Worm (Caenorhabditis elegans): ENCODE results near the gene col-36.

col-36 gene

DNA sequence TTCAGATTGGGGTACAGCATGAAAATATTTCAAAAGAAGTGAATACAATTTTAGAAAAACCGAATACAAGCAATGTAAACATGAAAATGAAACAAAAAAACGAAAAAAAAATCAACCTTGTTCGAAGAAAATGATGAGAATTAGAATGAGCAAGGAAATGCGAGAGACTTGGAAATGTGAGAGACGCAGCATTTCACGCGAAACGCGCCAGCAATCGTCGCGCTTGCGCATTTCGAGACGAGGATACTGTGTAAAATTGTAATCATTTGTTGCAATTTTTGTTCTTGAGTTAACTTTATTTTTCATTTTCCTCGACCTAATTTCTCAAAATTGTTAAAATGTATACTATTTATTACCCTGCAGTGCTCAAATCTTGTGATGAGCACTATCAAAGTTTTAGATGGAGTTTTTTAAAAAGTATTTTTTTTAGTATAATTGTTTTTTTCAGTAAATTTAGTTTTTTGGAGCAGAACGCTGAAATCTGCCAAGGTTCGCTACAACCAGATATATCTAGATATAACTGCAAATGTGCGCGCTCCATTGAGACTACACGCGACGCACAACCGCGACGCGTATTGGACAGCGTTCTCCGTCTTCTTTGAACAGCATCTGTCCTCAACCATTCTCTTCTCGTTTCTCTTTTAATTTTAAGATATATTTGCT lies 16.5 kb downstream of the col-36 start, which contains the start of gene fust-1 (continued):
- TF ChIP-seq attf-4 (tag; optimal IDR thresholded peaks at IDR 0.05) = no peak
- TF ChIP-seq nhr-237 (tag; optimal IDR thresholded peaks at IDR 0.05) = no peak
- TF ChIP-seq nhr-25 (tag; optimal IDR thresholded peaks at IDR 0.05; ENCODE audit: borderline replicate concordance, insufficient read depth) = peak; percentile 93
- peak; percentile 94 for TF ChIP-seq lin-13 (GFP tag; optimal IDR thresholded peaks at IDR 0.05)
- peak; percentile 78 for TF ChIP-seq snpc-1.2 (GFP tag; IDR thresholded peaks at IDR 0.05)
- TF ChIP-seq ceh-82 (tag; optimal IDR thresholded peaks at IDR 0.05) = no peak
- peak; percentile 90 for TF ChIP-seq nhr-48 (tag; optimal IDR thresholded peaks at IDR 0.05)
- peak; percentile 98 for TF ChIP-seq aha-1 (tag)
- peak; percentile 96 for TF ChIP-seq arid-1 (GFP tag; conservative IDR thresholded peaks at IDR 0.05)
- TF ChIP-seq aly-2 (tag; optimal IDR thresholded peaks at IDR 0.05) = no peak
- peak; percentile 16 for TF ChIP-seq ceh-32 (tag; optimal IDR thresholded peaks at IDR 0.05; ENCODE audit: poor library complexity)
- TF ChIP-seq mxl-3 (GFP tag; optimal IDR thresholded peaks at IDR 0.05) = peak; percentile 77
- TF ChIP-seq nhr-76 (tag; optimal IDR thresholded peaks at IDR 0.05) = peak; percentile 71
- peak; percentile 91 for TF ChIP-seq Y48G9A.11 (GFP tag; IDR thresholded peaks at IDR 0.05)
- TF ChIP-seq spr-1 (tag; optimal IDR thresholded peaks at IDR 0.05) = peak; percentile 93
- TF ChIP-seq zip-2 (tag; optimal IDR thresholded peaks at IDR 0.05) = peak; percentile 76
- peak; percentile 89 for TF ChIP-seq F10B5.3 (tag; optimal IDR thresholded peaks at IDR 0.05)
- peak; percentile 74; the same call in 1 of the 2 replicates for TF ChIP-seq D1046.2 (GFP tag; IDR thresholded peaks at IDR 0.05)
- no peak for TF ChIP-seq madf-5 (GFP tag; IDR thresholded peaks at IDR 0.05)
- no peak for TF ChIP-seq F26F4.8 (GFP tag; conservative IDR thresholded peaks at IDR 0.05)
- peak; percentile 94 for TF ChIP-seq pha-4 (GFP tag; IDR thresholded peaks at IDR 0.05)
- TF ChIP-seq pha-4 (tag; optimal IDR thresholded peaks at IDR 0.05) = peak; percentile 73
- TF ChIP-seq vab-7 (GFP tag; IDR thresholded peaks at IDR 0.05) = 0 out of 2 replicates have a peak, but pooled peaks have one; percentile 49
- TF ChIP-seq fkh-10 (GFP tag; optimal IDR thresholded peaks at IDR 0.05) = peak; percentile 82
- TF ChIP-seq daf-12 (tag; optimal IDR thresholded peaks at IDR 0.05) = no peak
- peak; percentile 72 for TF ChIP-seq zag-1 (tag; optimal IDR thresholded peaks at IDR 0.05)
- TF ChIP-seq mes-2 (tag; optimal IDR thresholded peaks at IDR 0.05; ENCODE audit: poor library complexity, severe bottlenecking) = peak; percentile 96
- peak; percentile 84 for TF ChIP-seq ztf-7 (tag; optimal IDR thresholded peaks at IDR 0.05)
- peak; percentile 90 for TF ChIP-seq F49E8.2 (tag; optimal IDR thresholded peaks at IDR 0.05; ENCODE audit: borderline replicate concordance)
- TF ChIP-seq lin-29 (GFP tag; IDR thresholded peaks at IDR 0.05) = peak; percentile 84
- peak; percentile 85 for TF ChIP-seq zfp-3 (GFP tag; conservative IDR thresholded peaks at IDR 0.05)
- TF ChIP-seq daf-16 (GFP tag; optimal IDR thresholded peaks at IDR 0.05) = peak in 1 of 2 experiments; percentile 89
- peak; percentile 67 for TF ChIP-seq daf-16 (tag; optimal IDR thresholded peaks at IDR 0.05)
- peak; percentile 85; the same call in 1 of the 2 replicates for TF ChIP-seq mxl-2 (GFP tag; conservative IDR thresholded peaks at IDR 0.05)
- TF ChIP-seq set-16 (GFP tag; IDR thresholded peaks at IDR 0.05) = no peak; the same call in 1 of the 2 replicates
- TF ChIP-seq ceh-44 (GFP tag; IDR thresholded peaks at IDR 0.05) = 0 out of 2 replicates have a peak, but pooled peaks have one; percentile 40
- TF ChIP-seq unc-62 (GFP tag; optimal IDR thresholded peaks at IDR 0.05 in 1 of 2) = peak in 1 of 2 experiments; percentile 90
- TF ChIP-seq unc-62 (tag; optimal IDR thresholded peaks at IDR 0.05) = no peak
- TF ChIP-seq Y75B8A.6 (GFP tag; IDR thresholded peaks at IDR 0.05) = no peak
- peak; percentile 61; the same call in 1 of the 2 replicates for TF ChIP-seq nhr-41 (GFP tag; IDR thresholded peaks at IDR 0.05)
- TF ChIP-seq daf-19 (GFP tag; conservative IDR thresholded peaks at IDR 0.05) = no peak
- TF ChIP-seq mdl-1 (tag; optimal IDR thresholded peaks at IDR 0.05) = peak in 1 of 2 experiments; percentile 68
- peak; percentile 93 for TF ChIP-seq nhr-42 (GFP tag; IDR thresholded peaks at IDR 0.05)
- TF ChIP-seq sdz-12 (GFP tag; optimal IDR thresholded peaks at IDR 0.05) = no peak
- TF ChIP-seq Y105C5A.15 (GFP tag; IDR thresholded peaks at IDR 0.05) = no peak
- peak; percentile 86 for TF ChIP-seq F37D6.2 (tag; optimal IDR thresholded peaks at IDR 0.05)
- TF ChIP-seq saeg-2 (GFP tag; IDR thresholded peaks at IDR 0.05) = peak; percentile 87
- TF ChIP-seq T26A8.4 (GFP tag; IDR thresholded peaks at IDR 0.05) = peak; percentile 95
- TF ChIP-seq hlh-11 (tag; optimal IDR thresholded peaks at IDR 0.05) = peak; percentile 95
- no peak for TF ChIP-seq tag-97 (GFP tag; IDR thresholded peaks at IDR 0.05)
